Worm (Caenorhabditis elegans) whole organism, early embryonic: Measurements from ENCODE around the gene R09D1.14.
"Not testable (repeated sequence)": the region's sequence is repeated elsewhere in the genome, so short reads cannot be mapped to it uniquely, and the experiment has no call there.

Experiments used
- B0310.2 ChIP-seq: sonication (generic microtip); optimal IDR thresholded peaks from 2 replicates; lab custom pipeline; 2016; ENCODE audit warnings: mild to moderate bottlenecking, missing genetic modification characterization, missing compliant biosample characterization
- F13C5.2 ChIP-seq: sonication (generic microtip); optimal IDR thresholded peaks from 2 replicates; lab custom pipeline; 2017; ENCODE audit warnings: mild to moderate bottlenecking, missing genetic modification characterization, inconsistent platforms, missing compliant biosample characterization
- aly-1 ChIP-seq: sonication (generic microtip); optimal IDR thresholded peaks from 2 replicates; lab custom pipeline; 2016; ENCODE audit warnings: missing genetic modification characterization, missing compliant biosample characterization
- ama-1 ChIP-seq: fragments of 150-350 bp; optimal IDR thresholded peaks from 2 replicates; lab custom pipeline; 2014
- ceh-13 ChIP-seq: fragments of 200-800 bp; sonication (Bioruptor generic); optimal IDR thresholded peaks from 2 replicates; lab custom pipeline; 2018; ENCODE audit warnings: mild to moderate bottlenecking, missing genetic modification characterization, missing compliant biosample characterization
- ceh-36 ChIP-seq: sonication (generic microtip); optimal IDR thresholded peaks from 2 replicates; lab custom pipeline; 2016; ENCODE audit warnings: missing genetic modification characterization, inconsistent platforms, missing compliant biosample characterization
- ets-7 ChIP-seq: sonication (generic microtip); optimal IDR thresholded peaks from 2 replicates; lab custom pipeline; 2016; ENCODE audit warnings: missing genotype, missing genetic modification characterization, missing compliant biosample characterization
- flt-1 ChIP-seq: fragments of 200-800 bp; sonication (Bioruptor generic); IDR thresholded peaks from 2 replicates; pipeline ENCODE4 v1.3.6; 2022; ENCODE audit warnings: missing genetic modification characterization, missing compliant biosample characterization
- hmbx-1 ChIP-seq: sonication (generic microtip); optimal IDR thresholded peaks from 2 replicates; lab custom pipeline; 2016; ENCODE audit warnings: mild to moderate bottlenecking, missing genetic modification characterization, missing compliant biosample characterization
- hmg-4 ChIP-seq: fragments of 200-800 bp; sonication (Bioruptor generic); optimal IDR thresholded peaks from 2 replicates; lab custom pipeline; 2018; ENCODE audit warnings: mild to moderate bottlenecking, missing genetic modification characterization, missing compliant biosample characterization
- hnd-1 ChIP-seq: sonication (generic microtip); optimal IDR thresholded peaks from 2 replicates; lab custom pipeline; 2016; ENCODE audit warnings: missing genetic modification characterization, missing compliant biosample characterization
- pes-1 ChIP-seq: fragments of 200-800 bp; sonication (Bioruptor generic); IDR thresholded peaks from 2 replicates; pipeline ENCODE4 v1.3.6; 2022; ENCODE audit warnings: missing genetic modification reagents, missing genetic modification characterization, missing compliant biosample characterization
- scrt-1 ChIP-seq: fragments of 200-800 bp; sonication (Bioruptor generic); IDR thresholded peaks from 2 replicates; pipeline ENCODE4 v1.3.6; 2022; ENCODE audit warnings: missing genetic modification characterization, missing compliant biosample characterization
- sea-1 ChIP-seq: fragments of 200-800 bp; sonication (Bioruptor generic); conservative IDR thresholded peaks from 2 replicates; pipeline ENCODE4 v1.3.6; 2022; ENCODE audit warnings: missing genetic modification characterization, missing compliant biosample characterization
- tbx-11 ChIP-seq: fragments of 200-800 bp; sonication (Bioruptor generic); IDR thresholded peaks from 2 replicates; pipeline ENCODE4 v1.3.6; 2022; ENCODE audit warnings: missing genetic modification characterization, missing compliant biosample characterization
- tbx-37 ChIP-seq: fragments of 200-800 bp; sonication (Bioruptor generic); conservative IDR thresholded peaks from 2 replicates; pipeline ENCODE4 v1.3.6; 2022; ENCODE audit warnings: missing genetic modification reagents, missing genetic modification characterization, missing compliant biosample characterization
- tra-4 ChIP-seq: sonication (generic microtip); optimal IDR thresholded peaks from 2 replicates; lab custom pipeline; 2017; ENCODE audit warnings: missing genetic modification characterization, missing compliant biosample characterization

The R09D1.14 gene

ce11 chrII:9459462-9459861 lies at the start of gene R09D1.14:
Gene R09D1.14 (minus strand): TSS chrII:9459562.
- not testable (repeated sequence) for TF ChIP-seq tbx-11 (GFP tag; lab: Robert Waterston, UW); hmg-4 (GFP tag; lab: Kevin White, UChicago); ceh-13 (GFP tag; lab: Kevin White, UChicago)

- TF ChIP-seq ceh-13 (GFP tag; lab: Kevin White, UChicago) (no peak), flt-1 (GFP tag; lab: Robert Waterston, UW) (no peak), sea-1 (no peak), ceh-36 (no peak), ama-1 (lab: Kevin White, UChicago) (no peak), scrt-1 (GFP tag; lab: Robert Waterston, UW) (no peak), pes-1 (GFP tag; lab: Robert Waterston, UW) (no peak), hmg-4 (GFP tag; lab: Kevin White, UChicago) (no peak), hmbx-1 (tag; lab: Kevin White, UChicago) (no peak), tra-4 (tag; lab: Kevin White, UChicago) (no peak), ets-7 (tag; lab: Kevin White, UChicago) (no peak), hnd-1 (tag; lab: Kevin White, UChicago) (no peak), F13C5.2 (tag; lab: Kevin White, UChicago) (no peak), B0310.2 (tag; lab: Kevin White, UChicago) (no peak)
Measured at ce11 chrII:9507181-9507580, 47.8 kb upstream of the R09D1.14 start, which contains the start of gene gcy-3. Gene gcy-3 (minus strand): TSS chrII:9507281.

- TF ChIP-seq hmg-4 (GFP tag; lab: Kevin White, UChicago) (no peak), ceh-13 (GFP tag; lab: Kevin White, UChicago) (no peak), tra-4 (tag; lab: Kevin White, UChicago) (no peak), ama-1 (lab: Kevin White, UChicago) (no peak), tbx-11 (GFP tag; lab: Robert Waterston, UW) (no peak), tbx-37 (GFP tag; lab: Robert Waterston, UW) (no peak), hmbx-1 (tag; lab: Kevin White, UChicago) (no peak), aly-1 (tag; lab: Kevin White, UChicago) (no peak), scrt-1 (GFP tag; lab: Robert Waterston, UW) (no peak), pes-1 (GFP tag; lab: Robert Waterston, UW) (no peak), B0310.2 (tag; lab: Kevin White, UChicago) (no peak), hnd-1 (tag; lab: Kevin White, UChicago) (no peak), F13C5.2 (tag; lab: Kevin White, UChicago) (no peak), flt-1 (GFP tag; lab: Robert Waterston, UW) (no peak), ceh-36 (no peak), sea-1 (no peak), ets-7 (tag; lab: Kevin White, UChicago) (no peak)
Measured at ce11 chrII:9501955-9502354, 42.6 kb upstream of the R09D1.14 start.

ce11 chrII:9500926-9501325 lies 41.6 kb upstream of the R09D1.14 start:
- TF ChIP-seq ets-7 (tag; lab: Kevin White, UChicago) (no peak), hnd-1 (tag; lab: Kevin White, UChicago) (no peak), F13C5.2 (tag; lab: Kevin White, UChicago) (no peak), tbx-37 (GFP tag; lab: Robert Waterston, UW) (no peak), flt-1 (GFP tag; lab: Robert Waterston, UW) (no peak), hmg-4 (GFP tag; lab: Kevin White, UChicago) (no peak), tbx-11 (GFP tag; lab: Robert Waterston, UW) (no peak), sea-1 (no peak), tra-4 (tag; lab: Kevin White, UChicago) (no peak), ceh-13 (GFP tag; lab: Kevin White, UChicago) (no peak), aly-1 (tag; lab: Kevin White, UChicago) (no peak), ceh-36 (no peak), ama-1 (lab: Kevin White, UChicago) (no peak), B0310.2 (tag; lab: Kevin White, UChicago) (no peak), scrt-1 (GFP tag; lab: Robert Waterston, UW) (no peak)

ce11 chrII:9498589-9498988 lies 39.2 kb upstream of the R09D1.14 start:
- TF ChIP-seq sea-1 (no peak), flt-1 (GFP tag; lab: Robert Waterston, UW) (no peak), tbx-37 (GFP tag; lab: Robert Waterston, UW) (no peak), ceh-36 (no peak), ama-1 (lab: Kevin White, UChicago) (no peak), tbx-11 (GFP tag; lab: Robert Waterston, UW) (no peak), pes-1 (GFP tag; lab: Robert Waterston, UW) (no peak), scrt-1 (GFP tag; lab: Robert Waterston, UW) (no peak), hmg-4 (GFP tag; lab: Kevin White, UChicago) (no peak)

- TF ChIP-seq ama-1 (lab: Kevin White, UChicago) (no peak), ceh-13 (GFP tag; lab: Kevin White, UChicago) (no peak), B0310.2 (tag; lab: Kevin White, UChicago) (no peak), hnd-1 (tag; lab: Kevin White, UChicago) (no peak), aly-1 (tag; lab: Kevin White, UChicago) (no peak), pes-1 (GFP tag; lab: Robert Waterston, UW) (no peak), scrt-1 (GFP tag; lab: Robert Waterston, UW) (no peak), sea-1 (no peak), hmg-4 (GFP tag; lab: Kevin White, UChicago) (no peak), hmbx-1 (tag; lab: Kevin White, UChicago) (no peak), F13C5.2 (tag; lab: Kevin White, UChicago) (no peak), ets-7 (tag; lab: Kevin White, UChicago) (no peak), flt-1 (GFP tag; lab: Robert Waterston, UW) (no peak)
Measured at ce11 chrII:9497309-9497708, 37.9 kb upstream of the R09D1.14 start.
